Fruit fly (Drosophila melanogaster) whole organism, embryonic: ENCODE results near the gene Jhbp13.
A peak's percentile ranks its signal among the peaks of the same experiment; 100 is the strongest.

Experiments used
- Ada2b ChIP-seq: fragments of 200-800 bp; sonication (Bioruptor generic); IDR thresholded peaks from 2 replicates; pipeline ENCODE4 v1.3.6; 2022; ENCODE audit warnings: missing biosample characterization, missing genetic modification characterization
- Bdp1 ChIP-seq: fragments of 200-800 bp; sonication (Bioruptor generic); optimal IDR thresholded peaks from 3 replicates; lab custom pipeline; 2016; ENCODE audit warnings: missing biosample characterization, missing genetic modification characterization
- CG10366 ChIP-seq: fragments of 200-800 bp; sonication (Bioruptor generic); IDR thresholded peaks from 2 replicates; pipeline ENCODE4 v1.3.6; 2022; ENCODE audit warnings: missing biosample characterization, missing genetic modification characterization
- CG10959 ChIP-seq: fragments of 200-800 bp; sonication (Bioruptor generic); IDR thresholded peaks from 2 replicates; pipeline ENCODE4 v1.3.6; 2022; ENCODE audit warnings: missing biosample characterization, missing genetic modification characterization
- CG11504 ChIP-seq: fragments of 200-800 bp; sonication (Bioruptor generic); optimal IDR thresholded peaks from 3 replicates; lab custom pipeline; 2019; ENCODE audit warnings: missing biosample characterization, mild to moderate bottlenecking, missing genetic modification characterization, moderate library complexity
- CG12391 ChIP-seq: fragments of 200-800 bp; sonication (Bioruptor generic); optimal IDR thresholded peaks from 3 replicates; lab custom pipeline; 2018; ENCODE audit warnings: missing biosample characterization, mild to moderate bottlenecking, missing genetic modification characterization, moderate library complexity
- CG13296 ChIP-seq: fragments of 200-800 bp; sonication (Bioruptor generic); optimal IDR thresholded peaks from 3 replicates; lab custom pipeline; 2018; ENCODE audit warnings: missing biosample characterization, mild to moderate bottlenecking, missing genetic modification characterization
- CG13424 ChIP-seq: fragments of 200-800 bp; sonication (Bioruptor generic); optimal IDR thresholded peaks from 2 replicates; lab custom pipeline; 2019; ENCODE audit warnings: missing biosample characterization, mild to moderate bottlenecking, missing genetic modification characterization, moderate library complexity
- CG14965 ChIP-seq: fragments of 200-800 bp; sonication (Bioruptor generic); optimal IDR thresholded peaks from 2 replicates; lab custom pipeline; 2016; ENCODE audit warnings: missing biosample characterization, missing genetic modification characterization, borderline replicate concordance
- CG15514 ChIP-seq: fragments of 200-800 bp; sonication (Bioruptor generic); optimal IDR thresholded peaks from 3 replicates; lab custom pipeline; 2017; ENCODE audit warnings: missing biosample characterization, missing genetic modification characterization, mild to moderate bottlenecking, moderate library complexity, missing genetic modification reagents
- CG16813 ChIP-seq: fragments of 200-800 bp; sonication (Bioruptor generic); IDR thresholded peaks from 3 replicates; pipeline ENCODE4 v1.3.6; 2022; ENCODE audit warnings: missing biosample characterization, missing genetic modification characterization; ENCODE audit not compliant: partially characterized antibody
- CG17361 ChIP-seq: fragments of 200-800 bp; sonication (Bioruptor generic); IDR thresholded peaks from 3 replicates; pipeline ENCODE4 v1.3.6; 2022; ENCODE audit warnings: missing biosample characterization, missing genetic modification characterization
- CG17568 ChIP-seq: fragments of 200-800 bp; sonication (Bioruptor generic); optimal IDR thresholded peaks from 2 replicates; lab custom pipeline; 2018; ENCODE audit warnings: missing biosample characterization, mild to moderate bottlenecking, missing genetic modification characterization, moderate library complexity
- CG17612 ChIP-seq: fragments of 200-800 bp; sonication (Bioruptor generic); IDR thresholded peaks from 2 replicates; pipeline ENCODE4 v1.3.6; 2022; ENCODE audit warnings: missing biosample characterization, missing genetic modification characterization
- CG18764 ChIP-seq: fragments of 200-800 bp; sonication (Bioruptor generic); optimal IDR thresholded peaks from 3 replicates; lab custom pipeline; 2016; ENCODE audit warnings: missing biosample characterization, missing genetic modification characterization
- CG2202 ChIP-seq: fragments of 200-800 bp; sonication (Bioruptor generic); optimal IDR thresholded peaks from 2 replicates; lab custom pipeline; 2018; ENCODE audit warnings: missing biosample characterization, mild to moderate bottlenecking, missing genetic modification characterization
- CG30020 ChIP-seq: fragments of 200-800 bp; optimal IDR thresholded peaks from 2 replicates; lab custom pipeline; 2019; ENCODE audit warnings: missing biosample characterization, mild to moderate bottlenecking, missing genetic modification characterization, moderate library complexity
- CG31388 ChIP-seq: fragments of 200-800 bp; sonication (Bioruptor generic); optimal IDR thresholded peaks from 2 replicates; lab custom pipeline; 2016; ENCODE audit warnings: missing biosample characterization, missing genetic modification characterization
- CG32772 ChIP-seq: fragments of 200-800 bp; sonication (Bioruptor generic); IDR thresholded peaks from 2 replicates; pipeline ENCODE4 v1.3.6; 2022; ENCODE audit warnings: missing biosample characterization, missing genetic modification characterization
- CG4820 ChIP-seq: fragments of 200-800 bp; sonication (Bioruptor generic); optimal IDR thresholded peaks from 3 replicates; lab custom pipeline; 2016; ENCODE audit warnings: missing biosample characterization, missing genetic modification characterization
- CG5180 ChIP-seq: fragments of 200-800 bp; sonication (Bioruptor generic); optimal IDR thresholded peaks from 3 replicates; lab custom pipeline; 2017; ENCODE audit warnings: missing biosample characterization, missing genetic modification characterization, mild to moderate bottlenecking, moderate library complexity, missing genetic modification reagents
- CG6791 ChIP-seq: fragments of 200-800 bp; sonication (Bioruptor generic); IDR thresholded peaks from 3 replicates; pipeline ENCODE4 v1.3.6; 2022; ENCODE audit warnings: missing biosample characterization, missing genetic modification characterization; ENCODE audit not compliant: partially characterized antibody
- CG6813 ChIP-seq: fragments of 200-800 bp; sonication (Bioruptor generic); optimal IDR thresholded peaks from 2 replicates; lab custom pipeline; 2017; ENCODE audit warnings: missing biosample characterization, missing genetic modification characterization, mild to moderate bottlenecking, moderate library complexity, missing genetic modification reagents
- CG7987 ChIP-seq: fragments of 200-800 bp; sonication (Bioruptor generic); optimal IDR thresholded peaks from 2 replicates; lab custom pipeline; 2018; ENCODE audit warnings: missing biosample characterization, mild to moderate bottlenecking, missing genetic modification characterization, moderate library complexity
- CG9876 ChIP-seq: fragments of 200-800 bp; sonication (Bioruptor generic); optimal IDR thresholded peaks from 2 replicates; lab custom pipeline; 2016; ENCODE audit warnings: missing biosample characterization, missing genetic modification characterization
- Chrac-16 ChIP-seq: fragments of 200-800 bp; sonication (Bioruptor generic); optimal IDR thresholded peaks from 3 replicates; lab custom pipeline; 2016; ENCODE audit warnings: missing biosample characterization, missing genetic modification characterization
- CoRest ChIP-seq: fragments of 200-800 bp; sonication (Bioruptor generic); optimal IDR thresholded peaks from 3 replicates; lab custom pipeline; 2018; ENCODE audit warnings: missing biosample characterization, mild to moderate bottlenecking, missing genetic modification characterization, moderate library complexity
- Dll ChIP-seq: fragments of 200-800 bp; sonication (Bioruptor generic); IDR thresholded peaks from 4 replicates; pipeline ENCODE4 v1.3.6; 2022; ENCODE audit warnings: missing biosample characterization, missing genetic modification characterization; ENCODE audit not compliant: partially characterized antibody
- Fer2 ChIP-seq: fragments of 200-800 bp; sonication (Bioruptor generic); optimal IDR thresholded peaks from 2 replicates; lab custom pipeline; 2018; ENCODE audit warnings: missing biosample characterization, mild to moderate bottlenecking, missing genetic modification characterization, moderate library complexity
- H15 ChIP-seq: fragments of 200-800 bp; sonication (Bioruptor generic); IDR thresholded peaks from 3 replicates; pipeline ENCODE4 v1.3.6; 2022; ENCODE audit warnings: missing biosample characterization, missing genetic modification characterization
- HLH3B ChIP-seq: fragments of 200-800 bp; sonication (Bioruptor generic); IDR thresholded peaks from 2 replicates; pipeline ENCODE4 v1.3.6; 2022; ENCODE audit warnings: missing biosample characterization, missing genetic modification characterization
- Hr39 ChIP-seq: fragments of >200 bp; optimal IDR thresholded peaks from 2 replicates; lab custom pipeline; 2017
- Nf-YA ChIP-seq: fragments of 200-800 bp; sonication (Bioruptor generic); IDR thresholded peaks from 2 replicates; pipeline ENCODE4 v1.3.6; 2022; ENCODE audit warnings: missing biosample characterization, missing genetic modification characterization
- Sry-δ ChIP-seq: fragments of 200-800 bp; sonication (Bioruptor generic); optimal IDR thresholded peaks from 2 replicates; lab custom pipeline; 2016; ENCODE audit warnings: missing biosample characterization, missing genetic modification characterization
- Taf1 ChIP-seq: fragments of 200-800 bp; sonication (Bioruptor generic); IDR thresholded peaks from 2 replicates; pipeline ENCODE4 v1.3.6; 2022; ENCODE audit warnings: missing biosample characterization, missing genetic modification characterization
- Trl ChIP-seq, 3 experiments: fragments of >200 bp in 2 of 3; fragments of 200-800 bp in 1 of 3; sonication (Bioruptor generic) in 1 of 3; optimal IDR thresholded peaks; 2 replicates in 1 of 3; 3 replicates in 2 of 3; lab custom pipeline; 2016 to 2017; ENCODE audit warnings: missing biosample characterization in 1 of 3, missing genetic modification characterization in 1 of 3
- amos ChIP-seq: fragments of 200-800 bp; sonication (Bioruptor generic); IDR thresholded peaks from 2 replicates; pipeline ENCODE4 v1.3.6; 2022; ENCODE audit warnings: missing biosample characterization, missing genetic modification characterization; ENCODE audit not compliant: partially characterized antibody
- cato ChIP-seq: fragments of 200-800 bp; sonication (Bioruptor generic); optimal IDR thresholded peaks from 2 replicates; lab custom pipeline; 2016; ENCODE audit warnings: missing biosample characterization, missing genetic modification characterization, borderline replicate concordance
- dmrt11E ChIP-seq: fragments of 200-800 bp; sonication (Bioruptor generic); optimal IDR thresholded peaks from 3 replicates; lab custom pipeline; 2018; ENCODE audit warnings: missing biosample characterization, mild to moderate bottlenecking, missing genetic modification characterization, moderate library complexity
- klu ChIP-seq: fragments of 200-800 bp; sonication (Bioruptor generic); IDR thresholded peaks from 2 replicates; pipeline ENCODE4 v1.3.6; 2022; ENCODE audit warnings: missing biosample characterization, missing genetic modification characterization
- mld ChIP-seq: fragments of 200-800 bp; sonication (Bioruptor generic); IDR thresholded peaks from 3 replicates; pipeline ENCODE4 v1.3.6; 2022; ENCODE audit warnings: missing biosample characterization, missing genetic modification characterization; ENCODE audit not compliant: partially characterized antibody
- pnt ChIP-seq: fragments of 200-800 bp; sonication (Bioruptor generic); optimal IDR thresholded peaks from 3 replicates; lab custom pipeline; 2016; ENCODE audit warnings: missing biosample characterization, missing genetic modification characterization
- pum ChIP-seq: fragments of 200-800 bp; sonication (Bioruptor generic); optimal IDR thresholded peaks from 2 replicates; lab custom pipeline; 2016; ENCODE audit warnings: missing biosample characterization, missing genetic modification characterization
- repo ChIP-seq: fragments of 200-800 bp; sonication (Bioruptor generic); optimal IDR thresholded peaks from 2 replicates; lab custom pipeline; 2016; ENCODE audit warnings: missing biosample characterization, missing genetic modification characterization
- rib ChIP-seq: fragments of 200-800 bp; sonication (Bioruptor generic); IDR thresholded peaks from 2 replicates; pipeline ENCODE4 v1.3.6; 2022; ENCODE audit warnings: missing biosample characterization, missing genetic modification characterization
- sim ChIP-seq: fragments of 200-800 bp; sonication (Bioruptor generic); IDR thresholded peaks from 2 replicates; pipeline ENCODE4 v1.3.6; 2022; ENCODE audit warnings: missing biosample characterization, missing genetic modification characterization
- slbo ChIP-seq: fragments of 200-800 bp; sonication (Bioruptor generic); IDR thresholded peaks from 2 replicates; pipeline ENCODE4 v1.3.6; 2022; ENCODE audit warnings: missing biosample characterization, missing genetic modification characterization
- sug ChIP-seq: fragments of 200-800 bp; optimal IDR thresholded peaks from 2 replicates; lab custom pipeline; 2019; ENCODE audit warnings: missing biosample characterization, mild to moderate bottlenecking, missing genetic modification characterization, moderate library complexity
- trh ChIP-seq: fragments of 200-800 bp; sonication (Bioruptor generic); optimal IDR thresholded peaks from 2 replicates; lab custom pipeline; 2016; ENCODE audit warnings: missing biosample characterization, missing genetic modification characterization
- usp ChIP-seq: fragments of >200 bp; optimal IDR thresholded peaks from 2 replicates; lab custom pipeline; 2017; ENCODE audit warnings: missing biosample characterization, missing genetic modification characterization

The Jhbp13 gene

DNA sequence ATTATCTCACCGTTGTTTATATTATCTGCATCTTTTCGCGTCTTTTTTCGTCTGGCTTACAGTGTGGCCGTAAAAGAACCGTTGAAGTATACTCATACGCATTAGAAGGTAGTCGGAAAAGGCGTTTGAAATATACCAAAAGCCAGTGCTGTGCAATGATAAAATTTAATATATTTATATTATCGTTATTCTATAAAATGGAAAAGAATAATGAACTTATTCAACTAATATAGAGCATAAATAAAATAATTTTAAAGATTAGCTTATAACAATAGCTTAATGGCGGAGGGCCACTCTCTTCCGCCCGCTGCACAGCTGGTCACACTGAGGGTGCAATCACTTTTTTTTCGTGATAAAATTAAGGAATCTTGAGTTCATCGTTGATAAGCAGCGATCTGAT, 47.9 kb upstream of the Jhbp13 start, which contains the start of the genes CG16974 and Edem2 (continued):
- TF ChIP-seq mld (GFP tag; lab: Robert Waterston, UW) (no peak), Sry-δ (peak; percentile 3), CG17612 (no peak), CG17568 (GFP tag; lab: Kevin White, UChicago) (no peak), CG32772 (GFP tag; lab: Robert Waterston, UW) (peak; percentile 85), CG15514 (GFP tag; lab: Kevin White, UChicago) (no peak), CG10959 (GFP tag; lab: Robert Waterston, UW) (peak; percentile 26; the same call in 1 of the 2 replicates), CG2202 (tag; lab: Kevin White, UChicago) (peak; percentile 42), CG13424 (tag; lab: Kevin White, UChicago) (peak; percentile 73), CG5180 (no peak), CG11504 (tag; lab: Kevin White, UChicago) (no peak), Chrac-16 (GFP tag; lab: Kevin White, UChicago) (peak; percentile 82), Trl (optimal IDR thresholded peaks at IDR 0.05; lab: Kevin White, UChicago) (no peak), Trl (GFP tag; optimal IDR thresholded peaks at IDR 0.05; lab: Kevin White, UChicago) (no peak), trh (GFP tag; lab: Kevin White, UChicago) (peak; percentile 4), pum (GFP tag; lab: Kevin White, UChicago) (no peak), pnt (GFP tag; lab: Kevin White, UChicago) (peak; percentile 27), repo (GFP tag; lab: Kevin White, UChicago) (no peak), CG6813 (no peak), CG10366 (0 out of 2 replicates have a peak, but pooled peaks have one; percentile 49), CG30020 (peak; percentile 66), CG18764 (GFP tag; lab: Kevin White, UChicago) (peak; percentile 74), CG31388 (GFP tag; lab: Kevin White, UChicago) (peak; percentile 33), CG6791 (GFP tag; lab: Robert Waterston, UW) (no peak), CG13296 (GFP tag; lab: Kevin White, UChicago) (no peak), slbo (GFP tag; lab: Robert Waterston, UW) (peak; percentile 89), CoRest (tag; lab: Kevin White, UChicago) (no peak), sug (tag; lab: Kevin White, UChicago) (no peak), CG14965 (GFP tag; lab: Kevin White, UChicago) (no peak), H15 (peak; percentile 43; the same call in 1 of the 3 replicates), Taf1 (GFP tag; lab: Robert Waterston, UW) (0 out of 2 replicates have a peak, but pooled peaks have one; percentile 26), CG16813 (GFP tag; lab: Robert Waterston, UW) (no peak), amos (GFP tag; lab: Robert Waterston, UW) (no peak), Nf-YA (GFP tag; lab: Robert Waterston, UW) (peak; percentile 57; the same call in 1 of the 2 replicates), Dll (GFP tag; lab: Robert Waterston, UW) (no peak), CG17361 (GFP tag; lab: Robert Waterston, UW) (no peak), cato (peak; percentile 26), dmrt11E (tag; lab: Kevin White, UChicago) (peak; percentile 70), CG7987 (GFP tag; lab: Kevin White, UChicago) (peak; percentile 69), rib (peak; percentile 65), CG4820 (peak; percentile 64), Hr39 (lab: Kevin White, UChicago) (no peak), klu (GFP tag; lab: Robert Waterston, UW) (peak; percentile 73), CG9876 (no peak), sim (no peak), HLH3B (GFP tag; lab: Robert Waterston, UW) (peak; percentile 76), Fer2 (tag; lab: Kevin White, UChicago) (no peak), usp (no peak), Bdp1 (GFP tag; lab: Kevin White, UChicago) (peak; percentile 45), CG12391 (peak; percentile 91), Ada2b (GFP tag; lab: Robert Waterston, UW) (peak; percentile 64)
